Fruit fly (Drosophila melanogaster) whole organism, embryonic: ENCODE data around the gene CG1738.

Experiments
- Asciz ChIP-seq: fragments of 200-800 bp; sonication (Bioruptor generic); optimal IDR thresholded peaks from 2 replicates; lab custom pipeline; 2017; ENCODE audit warnings: missing biosample characterization, mild to moderate bottlenecking, missing genetic modification characterization, missing genetic modification reagents
- Bteb2 ChIP-seq: fragments of 200-800 bp; sonication (Bioruptor generic); optimal IDR thresholded peaks from 2 replicates; lab custom pipeline; 2016; ENCODE audit warnings: missing biosample characterization, missing genetic modification characterization
- CG10147 ChIP-seq: fragments of 200-800 bp; sonication (Bioruptor generic); optimal IDR thresholded peaks from 2 replicates; lab custom pipeline; 2019; ENCODE audit warnings: missing biosample characterization, mild to moderate bottlenecking, missing genetic modification characterization, moderate library complexity
- CG10321 ChIP-seq: fragments of 200-800 bp; sonication (Bioruptor generic); IDR thresholded peaks from 2 replicates; pipeline ENCODE4 v1.3.6; 2022; ENCODE audit warnings: missing biosample characterization, missing genetic modification characterization
- CG10543 ChIP-seq: fragments of 200-800 bp; sonication (Bioruptor generic); optimal IDR thresholded peaks from 3 replicates; lab custom pipeline; 2017; ENCODE audit warnings: missing biosample characterization, mild to moderate bottlenecking, missing genetic modification characterization, moderate library complexity
- CG10979 ChIP-seq: fragments of 200-800 bp; sonication (Bioruptor generic); optimal IDR thresholded peaks from 2 replicates; lab custom pipeline; 2018; ENCODE audit warnings: missing biosample characterization, mild to moderate bottlenecking, missing genetic modification characterization, moderate library complexity
- CG11456 ChIP-seq: fragments of 200-800 bp; sonication (Bioruptor generic); IDR thresholded peaks from 3 replicates; pipeline ENCODE4 v1.3.6; 2022; ENCODE audit warnings: missing biosample characterization, missing genetic modification characterization
- CG11504 ChIP-seq: fragments of 200-800 bp; sonication (Bioruptor generic); optimal IDR thresholded peaks from 3 replicates; lab custom pipeline; 2019; ENCODE audit warnings: missing biosample characterization, mild to moderate bottlenecking, missing genetic modification characterization, moderate library complexity
- CG11560 ChIP-seq: fragments of 200-800 bp; sonication (Bioruptor generic); IDR thresholded peaks from 3 replicates; pipeline ENCODE4 v1.3.6; 2022; ENCODE audit warnings: missing biosample characterization, missing genetic modification characterization
- CG12236 ChIP-seq: fragments of 200-800 bp; sonication (Bioruptor generic); optimal IDR thresholded peaks from 2 replicates; lab custom pipeline; 2016; ENCODE audit warnings: missing biosample characterization, missing genetic modification characterization
- CG14965 ChIP-seq: fragments of 200-800 bp; sonication (Bioruptor generic); optimal IDR thresholded peaks from 2 replicates; lab custom pipeline; 2016; ENCODE audit warnings: missing biosample characterization, missing genetic modification characterization, borderline replicate concordance
- CG15696 ChIP-seq: fragments of 200-800 bp; sonication (Bioruptor generic); optimal IDR thresholded peaks from 2 replicates; lab custom pipeline; 2019; ENCODE audit warnings: missing biosample characterization, mild to moderate bottlenecking, missing genetic modification characterization, moderate library complexity
- CG16779 ChIP-seq: fragments of 200-800 bp; sonication (Bioruptor generic); IDR thresholded peaks from 2 replicates; pipeline ENCODE4 v1.3.6; 2022; ENCODE audit warnings: missing biosample characterization, missing genetic modification characterization
- CG30431 ChIP-seq: fragments of 200-800 bp; sonication (Bioruptor generic); optimal IDR thresholded peaks from 2 replicates; lab custom pipeline; 2017; ENCODE audit warnings: missing biosample characterization, missing genetic modification characterization
- CG31224 ChIP-seq: fragments of 200-800 bp; sonication (Bioruptor generic); IDR thresholded peaks from 2 replicates; pipeline ENCODE4 v1.3.6; 2022; ENCODE audit warnings: missing biosample characterization, missing genetic modification characterization
- CG31388 ChIP-seq: fragments of 200-800 bp; sonication (Bioruptor generic); optimal IDR thresholded peaks from 2 replicates; lab custom pipeline; 2016; ENCODE audit warnings: missing biosample characterization, missing genetic modification characterization
- CG3838 ChIP-seq: fragments of 200-800 bp; sonication (Bioruptor generic); optimal IDR thresholded peaks from 3 replicates; lab custom pipeline; 2016; ENCODE audit warnings: missing biosample characterization, missing genetic modification characterization
- CG8388 ChIP-seq: fragments of 200-800 bp; sonication (Bioruptor generic); optimal IDR thresholded peaks from 2 replicates; lab custom pipeline; 2019; ENCODE audit warnings: missing biosample characterization, mild to moderate bottlenecking, missing genetic modification characterization, moderate library complexity
- CG8765 ChIP-seq: fragments of 200-800 bp; sonication (Bioruptor generic); IDR thresholded peaks from 2 replicates; pipeline ENCODE4 v1.3.6; 2022; ENCODE audit warnings: missing biosample characterization, missing genetic modification characterization
- CG9609 ChIP-seq: fragments of 200-800 bp; sonication (Bioruptor generic); optimal IDR thresholded peaks from 3 replicates; lab custom pipeline; 2016; ENCODE audit warnings: missing biosample characterization, missing genetic modification characterization
- CG9797 ChIP-seq: fragments of 200-800 bp; sonication (Bioruptor generic); optimal IDR thresholded peaks from 3 replicates; lab custom pipeline; 2018; ENCODE audit warnings: missing biosample characterization, mild to moderate bottlenecking, missing genetic modification characterization
- CHES-1-like ChIP-seq: fragments of 200-800 bp; sonication (Bioruptor generic); optimal IDR thresholded peaks from 2 replicates; lab custom pipeline; 2016; ENCODE audit warnings: missing biosample characterization, missing genetic modification characterization
- Chrac-16 ChIP-seq: fragments of 200-800 bp; sonication (Bioruptor generic); optimal IDR thresholded peaks from 3 replicates; lab custom pipeline; 2016; ENCODE audit warnings: missing biosample characterization, missing genetic modification characterization
- CkIIα-i1 ChIP-seq: fragments of 200-800 bp; sonication (Bioruptor generic); IDR thresholded peaks from 2 replicates; pipeline ENCODE4 v1.3.6; 2022; ENCODE audit warnings: missing biosample characterization, missing genetic modification characterization
- Dip3 ChIP-seq: fragments of 200-800 bp; sonication (Bioruptor generic); optimal IDR thresholded peaks from 3 replicates; lab custom pipeline; 2016; ENCODE audit warnings: missing biosample characterization, missing genetic modification characterization
- Fer1 ChIP-seq: fragments of 200-800 bp; sonication (Bioruptor generic); optimal IDR thresholded peaks from 2 replicates; lab custom pipeline; 2017; ENCODE audit warnings: missing biosample characterization, mild to moderate bottlenecking, missing genetic modification characterization
- GATAe ChIP-seq: fragments of 200-800 bp; sonication (Bioruptor generic); conservative IDR thresholded peaks from 2 replicates; pipeline ENCODE4 v1.3.6; 2022; ENCODE audit warnings: missing biosample characterization, missing genetic modification characterization
- Gsc ChIP-seq: fragments of 200-800 bp; sonication (Bioruptor generic); IDR thresholded peaks from 2 replicates; pipeline ENCODE4 v1.3.6; 2022; ENCODE audit warnings: missing biosample characterization, missing genetic modification characterization
- Gug ChIP-seq: fragments of 200-800 bp; sonication (Bioruptor generic); IDR thresholded peaks from 4 replicates; pipeline ENCODE4 v1.3.6; 2022; ENCODE audit warnings: missing biosample characterization, missing genetic modification characterization
- HLH54F ChIP-seq: fragments of 200-800 bp; sonication (Bioruptor generic); optimal IDR thresholded peaks from 3 replicates; lab custom pipeline; 2016; ENCODE audit warnings: missing biosample characterization, missing genetic modification characterization
- Rfx ChIP-seq: fragments of 200-800 bp; sonication (Bioruptor generic); IDR thresholded peaks from 2 replicates; pipeline ENCODE4 v1.3.6; 2022; ENCODE audit warnings: missing biosample characterization, missing genetic modification characterization
- Sox102F ChIP-seq: fragments of 200-800 bp; sonication (Bioruptor generic); optimal IDR thresholded peaks from 2 replicates; lab custom pipeline; 2018; ENCODE audit warnings: missing biosample characterization, mild to moderate bottlenecking, missing genetic modification characterization, moderate library complexity
- Vsx1 ChIP-seq: fragments of 200-800 bp; sonication (Bioruptor generic); optimal IDR thresholded peaks from 2 replicates; lab custom pipeline; 2017; ENCODE audit warnings: missing biosample characterization, mild to moderate bottlenecking, missing genetic modification characterization, missing genetic modification reagents
- Xbp1 ChIP-seq: fragments of 200-800 bp; sonication (Bioruptor generic); optimal IDR thresholded peaks from 3 replicates; lab custom pipeline; 2016; ENCODE audit warnings: missing biosample characterization, mild to moderate bottlenecking, missing genetic modification characterization
- Xrp1 ChIP-seq: fragments of 200-800 bp; sonication (Bioruptor generic); IDR thresholded peaks from 2 replicates; pipeline ENCODE4 v1.3.6; 2022; ENCODE audit warnings: missing biosample characterization, missing genetic modification characterization
- ara ChIP-seq: fragments of 200-800 bp; sonication (Bioruptor generic); IDR thresholded peaks from 2 replicates; pipeline ENCODE4 v1.3.6; 2022; ENCODE audit warnings: missing biosample characterization, missing genetic modification characterization
- bab2 ChIP-seq: fragments of 200-800 bp; sonication (Bioruptor generic); optimal IDR thresholded peaks from 2 replicates; lab custom pipeline; 2016; ENCODE audit warnings: missing biosample characterization, missing genetic modification characterization
- bsh ChIP-seq, 2 experiments: fragments of 200-800 bp; sonication (Bioruptor generic); optimal IDR thresholded peaks; 2 replicates each; lab custom pipeline; 2017 to 2018; ENCODE audit warnings: mild to moderate bottlenecking in 2 of 2, missing biosample characterization in 2 of 2, missing genetic modification characterization in 2 of 2, moderate library complexity in 1 of 2
- cad ChIP-seq: fragments of >200 bp; optimal IDR thresholded peaks from 2 replicates; lab custom pipeline; 2017; ENCODE audit warnings: missing biosample characterization, missing genetic modification characterization
- gt ChIP-seq: fragments of 200-800 bp; sonication (Bioruptor generic); IDR thresholded peaks from 2 replicates; pipeline ENCODE4 v1.3.6; 2022; ENCODE audit warnings: missing biosample characterization, missing genetic modification characterization
- ham ChIP-seq: fragments of 200-800 bp; sonication (Bioruptor generic); IDR thresholded peaks from 2 replicates; pipeline ENCODE4 v1.3.6; 2022; ENCODE audit warnings: missing biosample characterization, missing genetic modification characterization
- jing ChIP-seq: fragments of 200-800 bp; sonication (Bioruptor generic); optimal IDR thresholded peaks from 2 replicates; lab custom pipeline; 2018; ENCODE audit warnings: missing biosample characterization, mild to moderate bottlenecking, missing genetic modification characterization
- lbe ChIP-seq: fragments of 200-800 bp; sonication (Bioruptor generic); optimal IDR thresholded peaks from 2 replicates; lab custom pipeline; 2016; ENCODE audit warnings: missing biosample characterization, mild to moderate bottlenecking, missing genetic modification characterization
- mam ChIP-seq: fragments of 200-800 bp; sonication (Bioruptor generic); optimal IDR thresholded peaks from 3 replicates; lab custom pipeline; 2016; ENCODE audit warnings: missing biosample characterization, missing genetic modification characterization
- nerfin-1 ChIP-seq: fragments of 200-800 bp; sonication (Bioruptor generic); optimal IDR thresholded peaks from 3 replicates; lab custom pipeline; 2019; ENCODE audit warnings: missing biosample characterization, mild to moderate bottlenecking, missing genetic modification characterization, moderate library complexity
- schlank ChIP-seq: fragments of 200-800 bp; sonication (Bioruptor generic); optimal IDR thresholded peaks from 2 replicates; lab custom pipeline; 2018; ENCODE audit warnings: missing biosample characterization, mild to moderate bottlenecking, missing genetic modification characterization
- sens ChIP-seq: fragments of 200-800 bp; sonication (Bioruptor generic); peaks from one replicate; lab custom pipeline; 2016; ENCODE audit warnings: missing biosample characterization, missing genetic modification characterization
- sima ChIP-seq: fragments of 200-800 bp; sonication (Bioruptor generic); optimal IDR thresholded peaks from 2 replicates; lab custom pipeline; 2016; ENCODE audit warnings: missing biosample characterization, missing genetic modification characterization
- so ChIP-seq: fragments of 200-800 bp; sonication (Bioruptor generic); IDR thresholded peaks from 3 replicates; pipeline ENCODE4 v1.3.6; 2022; ENCODE audit warnings: missing biosample characterization, missing genetic modification characterization
- twi ChIP-seq: fragments of 200-800 bp; optimal IDR thresholded peaks from 2 replicates; lab custom pipeline; 2019; ENCODE audit warnings: missing biosample characterization, mild to moderate bottlenecking, missing genetic modification characterization, moderate library complexity

CG1738 gene

DNA sequence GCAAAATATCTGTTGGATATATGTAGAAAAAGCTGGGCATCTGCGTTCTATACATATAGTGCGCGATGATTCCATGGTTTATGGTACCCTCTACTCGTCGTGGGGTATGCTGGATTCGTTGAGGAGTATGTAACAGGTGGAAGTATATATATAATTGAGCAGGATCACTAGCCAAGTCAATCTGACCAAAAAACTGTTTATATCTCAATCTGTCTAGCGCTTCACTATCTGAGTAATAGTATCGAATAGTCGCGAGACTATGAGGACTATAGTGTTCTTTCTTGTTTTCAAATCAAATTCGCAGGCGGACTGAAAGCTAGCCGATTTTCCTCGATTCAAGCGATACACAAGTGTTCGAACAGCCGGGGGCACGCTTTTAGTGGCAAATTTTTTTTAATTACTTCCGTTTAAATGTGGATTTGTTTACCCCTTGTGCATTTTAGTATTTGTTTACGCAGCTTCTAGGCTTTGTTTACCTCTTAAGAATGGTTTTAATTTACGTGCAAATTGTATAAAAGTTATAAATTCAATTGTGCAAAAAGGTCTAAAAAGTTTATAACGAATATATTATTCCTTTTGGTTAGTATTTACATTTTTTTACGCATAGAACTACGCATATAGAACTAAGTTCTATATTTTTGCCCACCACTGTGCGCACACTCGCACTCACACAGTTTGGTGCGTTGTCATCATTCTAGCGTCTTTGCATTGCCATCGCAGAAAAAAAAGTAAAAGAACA, 41.9 kb downstream of the CG1738 start:
- no peak for TF ChIP-seq sima
- TF ChIP-seq Dip3 (GFP tag; lab: Kevin White, UChicago): peak; percentile 84
- TF ChIP-seq Rfx (GFP tag; lab: Robert Waterston, UW): peak; percentile 94
- TF ChIP-seq CG31388 (GFP tag; lab: Kevin White, UChicago): peak; percentile 20
- peak; percentile 81 for TF ChIP-seq CHES-1-like (GFP tag; lab: Kevin White, UChicago)
- peak; percentile 87 for TF ChIP-seq mam (GFP tag; lab: Kevin White, UChicago)
- peak; percentile 72 for TF ChIP-seq HLH54F (GFP tag; lab: Kevin White, UChicago)
- TF ChIP-seq CG8388 (GFP tag; lab: Kevin White, UChicago): peak; percentile 54
- TF ChIP-seq CG10543 (GFP tag; lab: Kevin White, UChicago): peak; percentile 26
- TF ChIP-seq bsh (GFP tag; optimal IDR thresholded peaks at IDR 0.05; lab: Kevin White, UChicago): peak; percentile 62 to 65
- TF ChIP-seq Sox102F (GFP tag; lab: Kevin White, UChicago): peak; percentile 76
- TF ChIP-seq sens (GFP tag; lab: Kevin White, UChicago): peak; percentile 95
- TF ChIP-seq CG15696 (tag; lab: Kevin White, UChicago): peak; percentile 24
- peak; percentile 18; the same call in 1 of the 2 replicates for TF ChIP-seq gt
- no peak for TF ChIP-seq CG10321 (GFP tag; lab: Robert Waterston, UW)
- TF ChIP-seq Xrp1 (GFP tag; lab: Robert Waterston, UW): peak; percentile 84
- TF ChIP-seq Bteb2 (GFP tag; lab: Kevin White, UChicago): peak; percentile 62
- peak; percentile 57 for TF ChIP-seq CG10979 (tag; lab: Kevin White, UChicago)
- TF ChIP-seq Asciz: peak; percentile 71
- peak; percentile 68 for TF ChIP-seq jing
- TF ChIP-seq ara (GFP tag; lab: Robert Waterston, UW): peak; percentile 65
- peak; percentile 35 for TF ChIP-seq CG12236
- peak; percentile 75 for TF ChIP-seq CG31224 (GFP tag; lab: Robert Waterston, UW)
- TF ChIP-seq CG10147 (GFP tag; lab: Kevin White, UChicago): peak; percentile 73
- peak; percentile 2 for TF ChIP-seq CG14965 (GFP tag; lab: Kevin White, UChicago)
- TF ChIP-seq lbe (GFP tag; lab: Kevin White, UChicago): no peak
- TF ChIP-seq CG30431 (GFP tag; lab: Kevin White, UChicago): peak; percentile 79
- peak; percentile 67 for TF ChIP-seq Gsc (GFP tag; lab: Robert Waterston, UW)
- TF ChIP-seq Fer1 (GFP tag; lab: Kevin White, UChicago): peak; percentile 69
- peak; percentile 50 for TF ChIP-seq GATAe (GFP tag; lab: Robert Waterston, UW)
- TF ChIP-seq CkIIα-i1 (GFP tag; lab: Robert Waterston, UW): peak; percentile 51; the same call in 1 of the 2 replicates
- TF ChIP-seq CG9797 (GFP tag; lab: Kevin White, UChicago): no peak
- TF ChIP-seq so (GFP tag; lab: Robert Waterston, UW): peak; percentile 83
- peak; percentile 46 for TF ChIP-seq Vsx1 (GFP tag; lab: Kevin White, UChicago)
- TF ChIP-seq nerfin-1: peak; percentile 46
- peak; percentile 79 for TF ChIP-seq Gug
- TF ChIP-seq bab2: peak; percentile 80
- peak; percentile 67; the same call in 1 of the 2 replicates for TF ChIP-seq ham (GFP tag; lab: Robert Waterston, UW)
- TF ChIP-seq CG11560 (tag; lab: Robert Waterston, UW): peak; percentile 78
- no peak for TF ChIP-seq cad (GFP tag; lab: Kevin White, UChicago)
- TF ChIP-seq CG8765 (GFP tag; lab: Robert Waterston, UW): peak; percentile 67
- peak; percentile 60 for TF ChIP-seq CG3838 (GFP tag; lab: Kevin White, UChicago)
- peak; percentile 70 for TF ChIP-seq schlank (tag; lab: Kevin White, UChicago)
- peak; percentile 82 for TF ChIP-seq CG11504 (tag; lab: Kevin White, UChicago)
- TF ChIP-seq CG11456 (GFP tag; lab: Robert Waterston, UW): peak; percentile 94
- peak; percentile 78 for TF ChIP-seq Xbp1 (GFP tag; lab: Kevin White, UChicago)
- TF ChIP-seq twi (tag; lab: Kevin White, UChicago): peak; percentile 42
- TF ChIP-seq Chrac-16: peak; percentile 65
- peak; percentile 65 for TF ChIP-seq CG9609 (GFP tag; lab: Kevin White, UChicago)
- TF ChIP-seq CG16779 (GFP tag; lab: Robert Waterston, UW): peak; percentile 76
